Worm (Caenorhabditis elegans): ENCODE data around the gene Y48B6A.5.

ce11 chrII:14138849-14139419 is 36.1 kb downstream of the Y48B6A.5 start:
- TF ChIP-seq flt-1 (GFP tag; IDR thresholded peaks at IDR 0.05) (no peak), med-1 (GFP tag; optimal IDR thresholded peaks at IDR 0.05; ENCODE audit: insufficient read depth) (no peak), klf-2 (GFP tag; conservative IDR thresholded peaks at IDR 0.05) (no peak), ztf-29 (GFP tag; IDR thresholded peaks at IDR 0.05) (no peak), T22C8.4 (GFP tag; IDR thresholded peaks at IDR 0.05) (no peak), ref-1 (GFP tag; conservative IDR thresholded peaks at IDR 0.05) (no peak), tab-1 (GFP tag; IDR thresholded peaks at IDR 0.05) (no peak), ztf-23 (GFP tag; IDR thresholded peaks at IDR 0.05) (no peak), cog-1 (tag; optimal IDR thresholded peaks at IDR 0.05) (no peak)
